Fruit fly (Drosophila melanogaster) whole organism, embryonic: ENCODE results near the gene CG14676.

Experiments
- ATbp ChIP-seq: fragments of 200-800 bp; sonication (Bioruptor generic); optimal IDR thresholded peaks from 2 replicates; lab custom pipeline; 2017; ENCODE audit warnings: missing biosample characterization, mild to moderate bottlenecking, missing genetic modification characterization, missing genetic modification reagents
- Aef1 ChIP-seq: fragments of 200-800 bp; sonication (Bioruptor generic); IDR thresholded peaks from 3 replicates; pipeline ENCODE4 v1.3.6; 2022; ENCODE audit warnings: missing biosample characterization, missing genetic modification characterization
- CG10274 ChIP-seq: fragments of 200-800 bp; sonication (Bioruptor generic); optimal IDR thresholded peaks from 3 replicates; lab custom pipeline; 2017; ENCODE audit warnings: missing biosample characterization, mild to moderate bottlenecking, missing genetic modification characterization
- CG11247 ChIP-seq: fragments of 200-800 bp; sonication (Bioruptor generic); IDR thresholded peaks from 2 replicates; pipeline ENCODE4 v1.3.6; 2022; ENCODE audit warnings: missing biosample characterization, missing genetic modification characterization
- CG11398 ChIP-seq: fragments of 200-800 bp; sonication (Bioruptor generic); optimal IDR thresholded peaks from 2 replicates; lab custom pipeline; 2016; ENCODE audit warnings: missing biosample characterization, missing genetic modification characterization
- CG12236 ChIP-seq: fragments of 200-800 bp; sonication (Bioruptor generic); optimal IDR thresholded peaks from 2 replicates; lab custom pipeline; 2016; ENCODE audit warnings: missing biosample characterization, missing genetic modification characterization
- CG12769 ChIP-seq: fragments of 200-800 bp; sonication (Bioruptor generic); optimal IDR thresholded peaks from 2 replicates; lab custom pipeline; 2019; ENCODE audit warnings: missing biosample characterization, mild to moderate bottlenecking, missing genetic modification characterization, moderate library complexity
- CG13424 ChIP-seq: fragments of 200-800 bp; sonication (Bioruptor generic); optimal IDR thresholded peaks from 2 replicates; lab custom pipeline; 2019; ENCODE audit warnings: missing biosample characterization, mild to moderate bottlenecking, missing genetic modification characterization, moderate library complexity
- CG16863 ChIP-seq: fragments of 200-800 bp; sonication (Bioruptor generic); optimal IDR thresholded peaks from 3 replicates; lab custom pipeline; 2016; ENCODE audit warnings: missing biosample characterization, missing genetic modification characterization
- CG17328 ChIP-seq: fragments of 200-800 bp; sonication (Bioruptor generic); IDR thresholded peaks from 2 replicates; pipeline ENCODE4 v1.3.6; 2022; ENCODE audit warnings: missing biosample characterization, missing genetic modification characterization
- CG17568 ChIP-seq: fragments of 200-800 bp; sonication (Bioruptor generic); optimal IDR thresholded peaks from 2 replicates; lab custom pipeline; 2018; ENCODE audit warnings: missing biosample characterization, mild to moderate bottlenecking, missing genetic modification characterization, moderate library complexity
- CG1792 ChIP-seq: fragments of 200-800 bp; sonication (Bioruptor generic); optimal IDR thresholded peaks from 2 replicates; lab custom pipeline; 2016; ENCODE audit warnings: missing biosample characterization, missing genetic modification characterization
- CG18011 ChIP-seq: fragments of 200-800 bp; sonication (Bioruptor generic); optimal IDR thresholded peaks from 2 replicates; lab custom pipeline; 2017; ENCODE audit warnings: missing biosample characterization, missing genetic modification characterization, mild to moderate bottlenecking, moderate library complexity, missing genotype
- CG2129 ChIP-seq: fragments of 200-800 bp; sonication (Bioruptor generic); IDR thresholded peaks from 2 replicates; pipeline ENCODE4 v1.3.6; 2022; ENCODE audit warnings: missing biosample characterization, missing genetic modification characterization; ENCODE audit not compliant: partially characterized antibody
- CG32772 ChIP-seq: fragments of 200-800 bp; sonication (Bioruptor generic); IDR thresholded peaks from 2 replicates; pipeline ENCODE4 v1.3.6; 2022; ENCODE audit warnings: missing biosample characterization, missing genetic modification characterization
- CG34422 ChIP-seq: fragments of 200-800 bp; sonication (Bioruptor generic); IDR thresholded peaks from 3 replicates; pipeline ENCODE4 v1.3.6; 2022; ENCODE audit warnings: missing biosample characterization, missing genetic modification characterization
- CG3847 ChIP-seq: fragments of 200-800 bp; sonication (Bioruptor generic); IDR thresholded peaks from 2 replicates; pipeline ENCODE4 v1.3.6; 2022; ENCODE audit warnings: missing biosample characterization, missing genetic modification characterization
- CG6254 ChIP-seq: fragments of 200-800 bp; sonication (Bioruptor generic); optimal IDR thresholded peaks from 3 replicates; lab custom pipeline; 2017; ENCODE audit warnings: mild to moderate bottlenecking, missing biosample characterization, missing genetic modification reagents, missing genetic modification characterization
- CG6765 ChIP-seq: fragments of 200-800 bp; sonication (Bioruptor generic); optimal IDR thresholded peaks from 3 replicates; lab custom pipeline; 2017; ENCODE audit warnings: missing biosample characterization, mild to moderate bottlenecking, missing genetic modification characterization
- CG6791 ChIP-seq: fragments of 200-800 bp; sonication (Bioruptor generic); IDR thresholded peaks from 3 replicates; pipeline ENCODE4 v1.3.6; 2022; ENCODE audit warnings: missing biosample characterization, missing genetic modification characterization; ENCODE audit not compliant: partially characterized antibody
- CG7357 ChIP-seq: fragments of 200-800 bp; sonication (Bioruptor generic); IDR thresholded peaks from 3 replicates; pipeline ENCODE4 v1.3.6; 2022; ENCODE audit warnings: missing biosample characterization, missing genetic modification characterization
- CG7963 ChIP-seq: fragments of 200-800 bp; sonication (Bioruptor generic); IDR thresholded peaks from 3 replicates; pipeline ENCODE4 v1.3.6; 2022; ENCODE audit warnings: missing biosample characterization, missing genetic modification characterization; ENCODE audit not compliant: partially characterized antibody
- CG9797 ChIP-seq: fragments of 200-800 bp; sonication (Bioruptor generic); optimal IDR thresholded peaks from 3 replicates; lab custom pipeline; 2018; ENCODE audit warnings: missing biosample characterization, mild to moderate bottlenecking, missing genetic modification characterization
- CoRest ChIP-seq: fragments of 200-800 bp; sonication (Bioruptor generic); optimal IDR thresholded peaks from 3 replicates; lab custom pipeline; 2018; ENCODE audit warnings: missing biosample characterization, mild to moderate bottlenecking, missing genetic modification characterization, moderate library complexity
- D ChIP-seq, 2 experiments: fragments of 200-800 bp in 1 of 2; fragments of >200 bp in 1 of 2; sonication (Bioruptor generic) in 1 of 2; optimal IDR thresholded peaks; 2 replicates in 1 of 2; 3 replicates in 1 of 2; lab custom pipeline; 2017; ENCODE audit warnings: mild to moderate bottlenecking in 1 of 2, missing biosample characterization in 1 of 2, missing genetic modification characterization in 1 of 2, missing genetic modification reagents in 1 of 2
- Dbx ChIP-seq: fragments of 200-800 bp; sonication (Bioruptor generic); IDR thresholded peaks from 3 replicates; pipeline ENCODE4 v1.3.6; 2022; ENCODE audit warnings: missing biosample characterization, missing genetic modification characterization
- Dip3 ChIP-seq: fragments of 200-800 bp; sonication (Bioruptor generic); optimal IDR thresholded peaks from 3 replicates; lab custom pipeline; 2016; ENCODE audit warnings: missing biosample characterization, missing genetic modification characterization
- Kr ChIP-seq: fragments of 200-800 bp; sonication (Bioruptor generic); optimal IDR thresholded peaks from 2 replicates; lab custom pipeline; 2017; ENCODE audit warnings: missing biosample characterization, mild to moderate bottlenecking, missing genetic modification characterization
- MTF-1 ChIP-seq: fragments of 200-800 bp; sonication (Bioruptor generic); optimal IDR thresholded peaks from 2 replicates; lab custom pipeline; 2018; ENCODE audit warnings: missing biosample characterization, mild to moderate bottlenecking, missing genetic modification characterization, borderline replicate concordance
- NC2α ChIP-seq: fragments of 200-800 bp; sonication (Bioruptor generic); optimal IDR thresholded peaks from 2 replicates; lab custom pipeline; 2016; ENCODE audit warnings: missing biosample characterization, missing genetic modification characterization
- NFAT ChIP-seq: fragments of 200-800 bp; sonication (Bioruptor generic); IDR thresholded peaks from 2 replicates; pipeline ENCODE4 v1.3.6; 2022; ENCODE audit warnings: missing biosample characterization, missing genetic modification characterization
- Nf-YA ChIP-seq: fragments of 200-800 bp; sonication (Bioruptor generic); IDR thresholded peaks from 2 replicates; pipeline ENCODE4 v1.3.6; 2022; ENCODE audit warnings: missing biosample characterization, missing genetic modification characterization
- TFAM ChIP-seq: fragments of 200-800 bp; sonication (Bioruptor generic); optimal IDR thresholded peaks from 2 replicates; lab custom pipeline; 2017; ENCODE audit warnings: missing biosample characterization, missing genetic modification characterization, inconsistent platforms
- bab2 ChIP-seq: fragments of 200-800 bp; sonication (Bioruptor generic); optimal IDR thresholded peaks from 2 replicates; lab custom pipeline; 2016; ENCODE audit warnings: missing biosample characterization, missing genetic modification characterization
- crp ChIP-seq, 2 experiments: fragments of 200-800 bp; sonication (Bioruptor generic); optimal IDR thresholded peaks; 2 replicates in 1 of 2; 3 replicates in 1 of 2; lab custom pipeline; 2017; ENCODE audit warnings: missing biosample characterization in 2 of 2, missing genetic modification characterization in 2 of 2, mild to moderate bottlenecking in 1 of 2, moderate library complexity in 1 of 2
- danr ChIP-seq: fragments of 200-800 bp; sonication (Bioruptor generic); IDR thresholded peaks from 2 replicates; pipeline ENCODE4 v1.3.6; 2022; ENCODE audit warnings: missing biosample characterization, missing genetic modification characterization
- esg ChIP-seq: fragments of 200-800 bp; sonication (Bioruptor generic); conservative IDR thresholded peaks from 2 replicates; pipeline ENCODE4 v1.3.6; 2022; ENCODE audit warnings: missing biosample characterization, missing genetic modification characterization
- gfzf ChIP-seq: fragments of 200-800 bp; sonication (Bioruptor generic); optimal IDR thresholded peaks from 2 replicates; lab custom pipeline; 2016; ENCODE audit warnings: missing biosample characterization, mild to moderate bottlenecking, missing genetic modification characterization, moderate library complexity
- klu ChIP-seq: fragments of 200-800 bp; sonication (Bioruptor generic); IDR thresholded peaks from 2 replicates; pipeline ENCODE4 v1.3.6; 2022; ENCODE audit warnings: missing biosample characterization, missing genetic modification characterization
- nerfin-2 ChIP-seq: fragments of 200-800 bp; sonication (Bioruptor generic); IDR thresholded peaks from 2 replicates; pipeline ENCODE4 v1.3.6; 2022; ENCODE audit warnings: missing biosample characterization, missing genetic modification characterization; ENCODE audit not compliant: partially characterized antibody
- oc ChIP-seq: fragments of 200-800 bp; sonication (Bioruptor generic); optimal IDR thresholded peaks from 2 replicates; lab custom pipeline; 2018; ENCODE audit warnings: missing biosample characterization, mild to moderate bottlenecking, missing genetic modification characterization, moderate library complexity
- otp ChIP-seq: fragments of 200-800 bp; sonication (Bioruptor generic); IDR thresholded peaks from 3 replicates; pipeline ENCODE4, ENCODE4 v1.3.6; 2022; ENCODE audit warnings: missing biosample characterization, missing genetic modification characterization
- pan ChIP-seq, 4 experiments: fragments of >200 bp in 3 of 4; fragments of 200-800 bp in 1 of 4; sonication (Bioruptor generic) in 1 of 4; optimal IDR thresholded peaks in 3 of 4; IDR thresholded peaks in 1 of 4; 2 replicates each; pipeline versions ENCODE4 v1.3.6 to Lab custom; 2017 to 2022; ENCODE audit warnings: missing biosample characterization in 2 of 4, missing genetic modification characterization in 2 of 4, mixed read lengths in 1 of 4
- ranshi ChIP-seq: fragments of 200-800 bp; sonication (Bioruptor generic); IDR thresholded peaks from 2 replicates; pipeline ENCODE4 v1.3.6; 2022; ENCODE audit warnings: missing biosample characterization, missing genetic modification characterization
- sc ChIP-seq, 3 experiments: fragments of >200 bp in 2 of 3; fragments of 200-800 bp in 1 of 3; sonication (Bioruptor generic) in 1 of 3; optimal IDR thresholded peaks; 2 replicates in 2 of 3; 3 replicates in 1 of 3; lab custom pipeline; 2017; ENCODE audit warnings: mild to moderate bottlenecking in 1 of 3, missing biosample characterization in 1 of 3, missing genetic modification characterization in 1 of 3, missing genetic modification reagents in 1 of 3
- sens ChIP-seq: fragments of 200-800 bp; sonication (Bioruptor generic); peaks from one replicate; lab custom pipeline; 2016; ENCODE audit warnings: missing biosample characterization, missing genetic modification characterization
- slou ChIP-seq: fragments of 200-800 bp; sonication (Bioruptor generic); optimal IDR thresholded peaks from 3 replicates; lab custom pipeline; 2016; ENCODE audit warnings: missing biosample characterization, missing genetic modification characterization
- ttk ChIP-seq: fragments of 200-800 bp; sonication (Bioruptor generic); IDR thresholded peaks from 2 replicates; pipeline ENCODE4 v2.1.2; 2022; ENCODE audit warnings: missing biosample characterization, missing genetic modification characterization

Gene CG14676

dm6 chr3R:5824456-5824855, 22.6 kb upstream of the CG14676 start, which contains the start of the genes Sec20 and dgrn (continued):
- no peak for TF ChIP-seq CG18011 (GFP tag; lab: Kevin White, UChicago)
- peak; percentile 84 for TF ChIP-seq nerfin-2 (GFP tag; lab: Robert Waterston, UW)
- no peak for TF ChIP-seq D (optimal IDR thresholded peaks at IDR 0.05; lab: Kevin White, UChicago)
- peak; percentile 24 for TF ChIP-seq D (GFP tag; optimal IDR thresholded peaks at IDR 0.05; lab: Kevin White, UChicago)
- TF ChIP-seq MTF-1: no peak
- TF ChIP-seq CG11398 (GFP tag; lab: Kevin White, UChicago): no peak
- TF ChIP-seq CG6791: peak; percentile 92
- TF ChIP-seq slou (GFP tag; lab: Kevin White, UChicago): peak; percentile 59
- TF ChIP-seq Aef1: peak; percentile 52; the same call in 2 of the 3 replicates
- no peak for TF ChIP-seq TFAM (GFP tag; lab: Kevin White, UChicago)
- peak; percentile 56 for TF ChIP-seq Dip3 (GFP tag; lab: Kevin White, UChicago)
- TF ChIP-seq CG2129 (GFP tag; lab: Robert Waterston, UW): peak; percentile 84
- peak; percentile 59 for TF ChIP-seq danr (GFP tag; lab: Robert Waterston, UW)
- TF ChIP-seq otp (GFP tag; lab: Robert Waterston, UW): no peak
- 0 out of 2 replicates have a peak, but pooled peaks have one; percentile 21 for TF ChIP-seq ranshi (GFP tag; lab: Robert Waterston, UW)
- TF ChIP-seq ATbp (GFP tag; lab: Kevin White, UChicago): no peak
- 0 out of 2 replicates have a peak, but pooled peaks have one; percentile 26 for TF ChIP-seq ttk
- TF ChIP-seq bab2 (GFP tag; lab: Kevin White, UChicago): peak; percentile 21
- TF ChIP-seq crp (GFP tag; optimal IDR thresholded peaks at IDR 0.05; lab: Kevin White, UChicago): peak in 1 of 2 experiments; percentile 6
- TF ChIP-seq gfzf: peak; percentile 50
- peak; percentile 81 for TF ChIP-seq Dbx (GFP tag; lab: Robert Waterston, UW)
- TF ChIP-seq CG11247 (GFP tag; lab: Robert Waterston, UW): peak; percentile 74
- TF ChIP-seq CG1792: no peak
- no peak; the same call in 1 of the 2 replicates for TF ChIP-seq klu
- peak; percentile 84 for TF ChIP-seq CG7963 (GFP tag; lab: Robert Waterston, UW)
- no peak for TF ChIP-seq CG16863 (GFP tag; lab: Kevin White, UChicago)
- TF ChIP-seq CG17328: no peak
- no peak for TF ChIP-seq sc (optimal IDR thresholded peaks at IDR 0.05; lab: Kevin White, UChicago)
- TF ChIP-seq sc (GFP tag; optimal IDR thresholded peaks at IDR 0.05; lab: Kevin White, UChicago): peak; percentile 30
- TF ChIP-seq NFAT (GFP tag; lab: Robert Waterston, UW): peak; percentile 74
- no peak for TF ChIP-seq pan (optimal IDR thresholded peaks at IDR 0.05; lab: Kevin White, UChicago)
- TF ChIP-seq pan (GFP tag; optimal IDR thresholded peaks at IDR 0.05 in 1 of 2, IDR thresholded peaks at IDR 0.05 in 1 of 2): peak in 1 of 2 experiments; percentile 37
- TF ChIP-seq oc (tag; lab: Kevin White, UChicago): peak; percentile 26
- peak; percentile 86 for TF ChIP-seq sens (GFP tag; lab: Kevin White, UChicago)
- TF ChIP-seq CG32772: peak; percentile 50; the same call in 1 of the 2 replicates
- TF ChIP-seq CG3847: peak; percentile 77
- no peak for TF ChIP-seq Kr
- TF ChIP-seq CG6254 (GFP tag; lab: Kevin White, UChicago): no peak
- TF ChIP-seq CG6765 (GFP tag; lab: Kevin White, UChicago): peak; percentile 9
- peak; percentile 38 for TF ChIP-seq CG17568 (GFP tag; lab: Kevin White, UChicago)
- TF ChIP-seq CG10274 (GFP tag; lab: Kevin White, UChicago): no peak
- peak; percentile 82 for TF ChIP-seq CoRest (tag; lab: Kevin White, UChicago)
- peak; percentile 29 for TF ChIP-seq CG9797 (GFP tag; lab: Kevin White, UChicago)
- no peak for TF ChIP-seq CG12769
- TF ChIP-seq esg (GFP tag; lab: Robert Waterston, UW): 0 out of 2 replicates have a peak, but pooled peaks have one; percentile 37
- no peak for TF ChIP-seq CG7357 (GFP tag; lab: Robert Waterston, UW)
- TF ChIP-seq CG34422 (GFP tag; lab: Robert Waterston, UW): peak; percentile 37; the same call in 1 of the 3 replicates
- peak; percentile 74 for TF ChIP-seq CG13424
- no peak for TF ChIP-seq Nf-YA (GFP tag; lab: Robert Waterston, UW)
- TF ChIP-seq CG12236 (GFP tag; lab: Kevin White, UChicago): no peak
- no peak for TF ChIP-seq NC2α (GFP tag; lab: Kevin White, UChicago)
